Fruit fly (Drosophila melanogaster) whole organism, embryonic: ENCODE results near the gene wrm2.

Experiments used
- Aef1 ChIP-seq: fragments of 200-800 bp; sonication (Bioruptor generic); IDR thresholded peaks from 3 replicates; pipeline ENCODE4 v1.3.6; 2022; ENCODE audit warnings: missing biosample characterization, missing genetic modification characterization
- Atf6 ChIP-seq: fragments of 200-800 bp; sonication (Bioruptor generic); IDR thresholded peaks from 2 replicates; pipeline ENCODE4 v1.3.6; 2022; ENCODE audit warnings: missing biosample characterization, missing genetic modification characterization
- B-H1 ChIP-seq: fragments of 200-800 bp; sonication (Bioruptor generic); IDR thresholded peaks from 3 replicates; pipeline ENCODE4 v1.3.6; 2022; ENCODE audit warnings: missing biosample characterization, missing genetic modification characterization
- Blimp-1 ChIP-seq: fragments of 200-800 bp; sonication (Bioruptor generic); optimal IDR thresholded peaks from 3 replicates; lab custom pipeline; 2018; ENCODE audit warnings: missing biosample characterization, missing genetic modification characterization, mild to moderate bottlenecking, moderate library complexity, missing genetic modification reagents
- CG10274 ChIP-seq: fragments of 200-800 bp; sonication (Bioruptor generic); optimal IDR thresholded peaks from 3 replicates; lab custom pipeline; 2017; ENCODE audit warnings: missing biosample characterization, mild to moderate bottlenecking, missing genetic modification characterization
- CG10431 ChIP-seq: fragments of 200-800 bp; sonication (Bioruptor generic); optimal IDR thresholded peaks from 3 replicates; lab custom pipeline; 2018; ENCODE audit warnings: missing biosample characterization, mild to moderate bottlenecking, missing genetic modification characterization
- CG11504 ChIP-seq: fragments of 200-800 bp; sonication (Bioruptor generic); optimal IDR thresholded peaks from 3 replicates; lab custom pipeline; 2019; ENCODE audit warnings: missing biosample characterization, mild to moderate bottlenecking, missing genetic modification characterization, moderate library complexity
- CG11723 ChIP-seq: fragments of 200-800 bp; sonication (Bioruptor generic); optimal IDR thresholded peaks from 2 replicates; lab custom pipeline; 2017; ENCODE audit warnings: missing biosample characterization, mild to moderate bottlenecking, missing genetic modification characterization
- CG12769 ChIP-seq: fragments of 200-800 bp; sonication (Bioruptor generic); optimal IDR thresholded peaks from 2 replicates; lab custom pipeline; 2019; ENCODE audit warnings: missing biosample characterization, mild to moderate bottlenecking, missing genetic modification characterization, moderate library complexity
- CG12942 ChIP-seq: fragments of 200-800 bp; sonication (Bioruptor generic); optimal IDR thresholded peaks from 3 replicates; lab custom pipeline; 2016; ENCODE audit warnings: missing biosample characterization, missing genetic modification characterization
- CG13424 ChIP-seq: fragments of 200-800 bp; sonication (Bioruptor generic); optimal IDR thresholded peaks from 2 replicates; lab custom pipeline; 2019; ENCODE audit warnings: missing biosample characterization, mild to moderate bottlenecking, missing genetic modification characterization, moderate library complexity
- CG16815 ChIP-seq: fragments of 200-800 bp; sonication (Bioruptor generic); optimal IDR thresholded peaks from 3 replicates; lab custom pipeline; 2017; ENCODE audit warnings: missing biosample characterization, mild to moderate bottlenecking, missing genetic modification characterization
- CG17912 ChIP-seq: fragments of 200-800 bp; sonication (Bioruptor generic); optimal IDR thresholded peaks from 2 replicates; lab custom pipeline; 2018; ENCODE audit warnings: missing biosample characterization, mild to moderate bottlenecking, missing genetic modification characterization
- CG18476 ChIP-seq: fragments of 200-800 bp; sonication (Bioruptor generic); optimal IDR thresholded peaks from 2 replicates; lab custom pipeline; 2016; ENCODE audit warnings: missing biosample characterization, mild to moderate bottlenecking, missing genetic modification characterization
- CG2678 ChIP-seq: fragments of 200-800 bp; sonication (Bioruptor generic); optimal IDR thresholded peaks from 3 replicates; lab custom pipeline; 2019; ENCODE audit warnings: missing biosample characterization, mild to moderate bottlenecking, missing genetic modification characterization, moderate library complexity
- CG30403 ChIP-seq: fragments of 200-800 bp; sonication (Bioruptor generic); optimal IDR thresholded peaks from 3 replicates; lab custom pipeline; 2016; ENCODE audit warnings: missing biosample characterization, missing genetic modification characterization
- CG32767 ChIP-seq: fragments of 200-800 bp; sonication (Bioruptor generic); IDR thresholded peaks from 2 replicates; pipeline ENCODE4 v1.3.6; 2022; ENCODE audit warnings: missing biosample characterization, missing genetic modification characterization
- CG34376 ChIP-seq: fragments of 200-800 bp; sonication (Bioruptor generic); optimal IDR thresholded peaks from 2 replicates; lab custom pipeline; 2018; ENCODE audit warnings: missing biosample characterization, mild to moderate bottlenecking, missing genetic modification characterization
- CG4854 ChIP-seq: fragments of 200-800 bp; sonication (Bioruptor generic); optimal IDR thresholded peaks from 2 replicates; lab custom pipeline; 2016; ENCODE audit warnings: missing biosample characterization, missing genetic modification characterization, inconsistent platforms
- CG7839 ChIP-seq: fragments of 200-800 bp; sonication (Bioruptor generic); optimal IDR thresholded peaks from 3 replicates; lab custom pipeline; 2018; ENCODE audit warnings: missing biosample characterization, mild to moderate bottlenecking, missing genetic modification characterization, moderate library complexity
- CG8478 ChIP-seq: fragments of >200 bp; optimal IDR thresholded peaks from 2 replicates; lab custom pipeline; 2018
- D19A ChIP-seq: fragments of 200-800 bp; optimal IDR thresholded peaks from 3 replicates; lab custom pipeline; 2019; ENCODE audit warnings: missing biosample characterization, mild to moderate bottlenecking, missing genetic modification characterization, moderate library complexity
- Dip3 ChIP-seq: fragments of 200-800 bp; sonication (Bioruptor generic); optimal IDR thresholded peaks from 3 replicates; lab custom pipeline; 2016; ENCODE audit warnings: missing biosample characterization, missing genetic modification characterization
- E2f2 ChIP-seq: fragments of 200-800 bp; sonication (Bioruptor generic); IDR thresholded peaks from 2 replicates; pipeline ENCODE4 v1.3.6; 2022; ENCODE audit warnings: missing biosample characterization, missing genetic modification characterization
- Fer1 ChIP-seq: fragments of 200-800 bp; sonication (Bioruptor generic); optimal IDR thresholded peaks from 2 replicates; lab custom pipeline; 2017; ENCODE audit warnings: missing biosample characterization, mild to moderate bottlenecking, missing genetic modification characterization
- HmgD ChIP-seq: fragments of 200-800 bp; sonication (Bioruptor generic); optimal IDR thresholded peaks from 3 replicates; lab custom pipeline; 2016; ENCODE audit warnings: missing biosample characterization, missing genetic modification characterization
- Hr51 ChIP-seq, 2 experiments: fragments of 200-800 bp; sonication (Bioruptor generic); optimal IDR thresholded peaks; 2 replicates in 1 of 2; 3 replicates in 1 of 2; lab custom pipeline; 2016 to 2018; ENCODE audit warnings: missing biosample characterization in 2 of 2, missing genetic modification characterization in 2 of 2, mild to moderate bottlenecking in 1 of 2, moderate library complexity in 1 of 2
- MTF-1 ChIP-seq: fragments of 200-800 bp; sonication (Bioruptor generic); optimal IDR thresholded peaks from 2 replicates; lab custom pipeline; 2018; ENCODE audit warnings: missing biosample characterization, mild to moderate bottlenecking, missing genetic modification characterization, borderline replicate concordance
- Meics ChIP-seq: fragments of 200-800 bp; sonication (Bioruptor generic); optimal IDR thresholded peaks from 2 replicates; lab custom pipeline; 2017; ENCODE audit warnings: missing biosample characterization, mild to moderate bottlenecking, missing genetic modification characterization
- Mes4 ChIP-seq: fragments of 200-800 bp; sonication (Bioruptor generic); optimal IDR thresholded peaks from 2 replicates; lab custom pipeline; 2016; ENCODE audit warnings: missing biosample characterization, missing genetic modification characterization
- PHDP ChIP-seq: fragments of 200-800 bp; sonication (Bioruptor generic); optimal IDR thresholded peaks from 3 replicates; lab custom pipeline; 2018; ENCODE audit warnings: missing biosample characterization, mild to moderate bottlenecking, missing genetic modification characterization, moderate library complexity
- Rfx ChIP-seq: fragments of 200-800 bp; sonication (Bioruptor generic); IDR thresholded peaks from 2 replicates; pipeline ENCODE4 v1.3.6; 2022; ENCODE audit warnings: missing biosample characterization, missing genetic modification characterization
- abd-A ChIP-seq: fragments of 200-800 bp; sonication (Bioruptor generic); optimal IDR thresholded peaks from 3 replicates; lab custom pipeline; 2019; ENCODE audit warnings: missing biosample characterization, mild to moderate bottlenecking, missing genetic modification characterization, moderate library complexity
- ap ChIP-seq: fragments of 200-800 bp; sonication (Bioruptor generic); IDR thresholded peaks from 2 replicates; pipeline ENCODE4 v1.3.6; 2022; ENCODE audit warnings: missing biosample characterization, missing genetic modification characterization
- chn ChIP-seq: fragments of 200-800 bp; sonication (Bioruptor generic); optimal IDR thresholded peaks from 2 replicates; lab custom pipeline; 2016; ENCODE audit warnings: missing biosample characterization, missing genetic modification characterization
- danr ChIP-seq: fragments of 200-800 bp; sonication (Bioruptor generic); IDR thresholded peaks from 2 replicates; pipeline ENCODE4 v1.3.6; 2022; ENCODE audit warnings: missing biosample characterization, missing genetic modification characterization
- dimm ChIP-seq: fragments of 200-800 bp; sonication (Bioruptor generic); IDR thresholded peaks from 2 replicates; pipeline ENCODE4 v1.3.6; 2022; ENCODE audit warnings: missing biosample characterization, missing genetic modification characterization
- dmrt99B ChIP-seq: fragments of 200-800 bp; sonication (Bioruptor generic); optimal IDR thresholded peaks from 2 replicates; lab custom pipeline; 2018; ENCODE audit warnings: missing biosample characterization, mild to moderate bottlenecking, missing genetic modification characterization, moderate library complexity
- fd3F ChIP-seq: fragments of 200-800 bp; sonication (Bioruptor generic); optimal IDR thresholded peaks from 2 replicates; lab custom pipeline; 2018; ENCODE audit warnings: missing biosample characterization, mild to moderate bottlenecking, missing genetic modification characterization, moderate library complexity
- gem ChIP-seq: fragments of 200-800 bp; sonication (Bioruptor generic); optimal IDR thresholded peaks from 2 replicates; lab custom pipeline; 2019; ENCODE audit warnings: missing biosample characterization, mild to moderate bottlenecking, missing genetic modification characterization, moderate library complexity
- gfzf ChIP-seq: fragments of 200-800 bp; sonication (Bioruptor generic); optimal IDR thresholded peaks from 2 replicates; lab custom pipeline; 2016; ENCODE audit warnings: missing biosample characterization, mild to moderate bottlenecking, missing genetic modification characterization, moderate library complexity
- grau ChIP-seq: fragments of 200-800 bp; optimal IDR thresholded peaks from 3 replicates; lab custom pipeline; 2019; ENCODE audit warnings: missing biosample characterization, mild to moderate bottlenecking, missing genetic modification characterization, moderate library complexity
- h ChIP-seq: fragments of >200 bp; optimal IDR thresholded peaks from 2 replicates; lab custom pipeline; 2017
- ind ChIP-seq: fragments of 200-800 bp; sonication (Bioruptor generic); optimal IDR thresholded peaks from 3 replicates; lab custom pipeline; 2016; ENCODE audit warnings: missing biosample characterization, missing genetic modification characterization
- insv ChIP-seq, 2 experiments: fragments of 200-800 bp; sonication (Bioruptor generic); optimal IDR thresholded peaks; 3 replicates each; lab custom pipeline; 2016 to 2018; ENCODE audit warnings: missing biosample characterization in 2 of 2, missing genetic modification characterization in 2 of 2
- luna ChIP-seq: fragments of 200-800 bp; sonication (Bioruptor generic); optimal IDR thresholded peaks from 2 replicates; lab custom pipeline; 2016; ENCODE audit warnings: missing biosample characterization, missing genetic modification characterization
- oc ChIP-seq: fragments of 200-800 bp; sonication (Bioruptor generic); optimal IDR thresholded peaks from 2 replicates; lab custom pipeline; 2018; ENCODE audit warnings: missing biosample characterization, mild to moderate bottlenecking, missing genetic modification characterization, moderate library complexity
- pfk ChIP-seq: fragments of 200-800 bp; sonication (Bioruptor generic); optimal IDR thresholded peaks from 2 replicates; lab custom pipeline; 2018; ENCODE audit warnings: missing biosample characterization, mild to moderate bottlenecking, missing genetic modification characterization, moderate library complexity
- stwl ChIP-seq: fragments of 200-800 bp; sonication (Bioruptor generic); optimal IDR thresholded peaks from 3 replicates; lab custom pipeline; 2018; ENCODE audit warnings: missing biosample characterization, mild to moderate bottlenecking, missing genetic modification characterization, moderate library complexity
- trh ChIP-seq: fragments of 200-800 bp; sonication (Bioruptor generic); optimal IDR thresholded peaks from 2 replicates; lab custom pipeline; 2016; ENCODE audit warnings: missing biosample characterization, missing genetic modification characterization
- vnd ChIP-seq: fragments of 200-800 bp; sonication (Bioruptor generic); IDR thresholded peaks from 3 replicates; pipeline ENCODE4 v1.3.6; 2022; ENCODE audit warnings: missing biosample characterization, missing genetic modification characterization; ENCODE audit not compliant: partially characterized antibody
- zen2 ChIP-seq: fragments of 200-800 bp; sonication (Bioruptor generic); IDR thresholded peaks from 3 replicates; pipeline ENCODE4 v1.3.6; 2022; ENCODE audit warnings: missing biosample characterization, missing genetic modification characterization; ENCODE audit not compliant: partially characterized antibody

wrm2 gene

DNA sequence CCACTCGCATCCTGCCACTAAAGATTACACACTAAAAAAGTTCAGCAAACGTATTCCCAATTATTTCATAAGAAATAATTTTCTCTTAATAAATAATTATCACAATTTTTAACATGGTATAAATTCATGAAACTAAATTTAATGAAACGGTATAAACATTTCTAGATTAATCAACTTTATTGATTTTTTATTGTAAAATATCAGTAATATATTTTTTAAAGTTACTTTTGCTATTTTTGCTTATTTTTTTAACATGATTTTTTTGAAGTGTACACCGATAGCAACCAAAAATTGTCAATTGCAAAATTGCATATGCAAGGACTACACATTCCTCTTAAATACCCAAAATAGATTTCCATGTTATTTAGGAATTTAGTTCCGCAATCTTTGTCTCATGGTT is 20.9 kb downstream of the wrm2 start (continued):
- TF ChIP-seq stwl (no peak), Hr51 (GFP tag; optimal IDR thresholded peaks at IDR 0.05; lab: Kevin White, UChicago) (peak in 1 of 2 experiments; percentile 41), B-H1 (GFP tag; lab: Robert Waterston, UW) (no peak), grau (peak; percentile 4), dmrt99B (tag; lab: Kevin White, UChicago) (peak; percentile 45), CG12769 (no peak), CG12942 (GFP tag; lab: Kevin White, UChicago) (no peak), Blimp-1 (GFP tag; lab: Kevin White, UChicago) (no peak), CG17912 (no peak), CG4854 (GFP tag; lab: Kevin White, UChicago) (no peak), E2f2 (GFP tag; lab: Robert Waterston, UW) (no peak), Aef1 (GFP tag; lab: Robert Waterston, UW) (no peak), PHDP (tag; lab: Kevin White, UChicago) (no peak), Meics (GFP tag; lab: Kevin White, UChicago) (no peak), luna (GFP tag; lab: Kevin White, UChicago) (no peak), insv (GFP tag; optimal IDR thresholded peaks at IDR 0.05; lab: Kevin White, UChicago) (no peak), D19A (tag; lab: Kevin White, UChicago) (no peak), zen2 (GFP tag; lab: Robert Waterston, UW) (no peak), CG10274 (GFP tag; lab: Kevin White, UChicago) (no peak), CG8478 (no peak), dimm (no peak), gfzf (no peak), CG16815 (GFP tag; lab: Kevin White, UChicago) (no peak), chn (no peak), gem (peak; percentile 51), vnd (GFP tag; lab: Robert Waterston, UW) (no peak), fd3F (GFP tag; lab: Kevin White, UChicago) (no peak), danr (no peak), CG2678 (peak; percentile 42), CG34376 (GFP tag; lab: Kevin White, UChicago) (no peak), CG13424 (no peak), abd-A (no peak), Rfx (GFP tag; lab: Robert Waterston, UW) (no peak), CG11723 (GFP tag; lab: Kevin White, UChicago) (no peak), Fer1 (peak; percentile 4), MTF-1 (GFP tag; lab: Kevin White, UChicago) (no peak), pfk (GFP tag; lab: Kevin White, UChicago) (no peak), HmgD (GFP tag; lab: Kevin White, UChicago) (no peak), CG7839 (tag; lab: Kevin White, UChicago) (peak; percentile 34), CG30403 (GFP tag; lab: Kevin White, UChicago) (peak; percentile 3), h (lab: Kevin White, UChicago) (no peak), oc (no peak), ind (GFP tag; lab: Kevin White, UChicago) (no peak), CG11504 (peak; percentile 49), trh (GFP tag; lab: Kevin White, UChicago) (no peak), Mes4 (no peak), CG32767 (GFP tag; lab: Robert Waterston, UW) (no peak), Atf6 (GFP tag; lab: Robert Waterston, UW) (no peak), Dip3 (GFP tag; lab: Kevin White, UChicago) (no peak), CG18476 (GFP tag; lab: Kevin White, UChicago) (no peak), ap (GFP tag; lab: Robert Waterston, UW) (no peak), CG10431 (GFP tag; lab: Kevin White, UChicago) (no peak)
